Worm (Caenorhabditis elegans): ENCODE measurements around the gene dhs-6.
"Not testable (repeated sequence)": the region's sequence is repeated elsewhere in the genome, so short reads cannot be mapped to it uniquely, and the experiment has no call there.

Gene dhs-6

ce11 chrII:5633453-5633852, 14.3 kb upstream of the dhs-6 start:
- no peak for TF ChIP-seq aly-1 (tag; optimal IDR thresholded peaks at IDR 0.05)
- TF ChIP-seq hmbx-1 (tag; optimal IDR thresholded peaks at IDR 0.05), result no peak

DNA sequence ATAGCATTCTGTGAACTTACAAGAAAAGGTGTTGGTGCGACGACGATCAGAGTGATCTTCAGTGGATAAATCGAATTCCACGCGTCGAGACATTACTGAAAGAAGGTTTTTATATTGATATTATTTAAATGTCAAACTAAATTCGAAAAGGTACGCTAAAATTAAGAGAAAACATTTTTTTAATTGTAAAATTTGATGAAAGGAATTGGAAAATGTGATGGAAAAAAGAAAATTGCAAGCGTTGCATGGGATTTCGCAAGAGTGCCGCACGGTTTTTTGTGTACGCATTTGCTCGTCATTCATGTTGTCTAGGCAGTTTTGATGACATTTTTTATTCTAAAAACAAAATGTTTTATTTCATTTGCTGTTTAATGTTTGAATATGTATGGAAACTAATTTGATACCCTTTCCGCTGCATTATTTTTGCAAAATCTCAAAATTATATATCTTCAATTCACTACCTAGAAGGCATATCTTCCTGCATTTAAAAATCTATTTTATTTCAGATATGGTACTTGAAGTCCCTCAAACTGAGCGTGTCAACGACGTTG, 11.8 kb upstream of the dhs-6 start, which contains the start of the genes F59E12.6 and npl-4.1:
F59E12.6 (minus strand) TSS at position 101 of the 551 bp plus-strand sequence.
npl-4.1 (plus strand) TSS at position 501 of the 551 bp plus-strand sequence.
- TF ChIP-seq sea-1 (GFP tag; conservative IDR thresholded peaks at IDR 0.05); flt-1 (GFP tag; IDR thresholded peaks at IDR 0.05); hmg-4 (GFP tag; optimal IDR thresholded peaks at IDR 0.05): not testable (repeated sequence)

DNA sequence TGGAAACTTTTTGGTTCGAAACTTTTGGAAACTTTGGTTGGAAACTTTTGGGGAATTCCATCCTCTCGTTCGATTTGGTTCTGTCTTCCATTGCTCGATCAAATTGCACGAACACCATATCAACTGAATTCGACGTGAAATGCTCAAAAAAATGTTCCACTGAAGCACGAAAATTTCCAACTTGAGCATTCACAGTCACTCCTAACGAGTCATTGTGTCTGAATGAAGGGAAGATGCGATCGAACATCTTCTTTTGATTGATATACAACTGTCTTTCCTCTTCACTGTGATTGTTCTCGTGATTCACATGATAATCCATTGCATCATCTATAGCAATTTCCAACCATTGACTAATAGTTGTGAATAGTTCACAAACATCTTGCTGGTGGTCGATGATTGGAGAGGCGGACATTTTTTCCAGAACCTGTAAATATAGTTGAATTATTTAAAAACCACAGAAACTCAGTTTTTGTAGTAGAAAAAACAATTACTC, 9.3 kb upstream of the dhs-6 start, which contains the start of gene F59E12.15:
F59E12.15 (minus strand) TSS at position 51 of the 493 bp plus-strand sequence.
- TF ChIP-seq ceh-13 (GFP tag; optimal IDR thresholded peaks at IDR 0.05) (no peak), ama-1 (optimal IDR thresholded peaks at IDR 0.05) (no peak), hmg-4 (GFP tag; optimal IDR thresholded peaks at IDR 0.05) (no peak), F13C5.2 (tag; optimal IDR thresholded peaks at IDR 0.05) (no peak), sea-1 (GFP tag; conservative IDR thresholded peaks at IDR 0.05) (no peak), ceh-36 (tag; optimal IDR thresholded peaks at IDR 0.05) (no peak), hnd-1 (tag; optimal IDR thresholded peaks at IDR 0.05) (no peak), tra-4 (tag; optimal IDR thresholded peaks at IDR 0.05) (no peak), scrt-1 (GFP tag; IDR thresholded peaks at IDR 0.05) (no peak), pes-1 (GFP tag; IDR thresholded peaks at IDR 0.05) (no peak), tbx-11 (GFP tag; IDR thresholded peaks at IDR 0.05) (no peak)

DNA sequence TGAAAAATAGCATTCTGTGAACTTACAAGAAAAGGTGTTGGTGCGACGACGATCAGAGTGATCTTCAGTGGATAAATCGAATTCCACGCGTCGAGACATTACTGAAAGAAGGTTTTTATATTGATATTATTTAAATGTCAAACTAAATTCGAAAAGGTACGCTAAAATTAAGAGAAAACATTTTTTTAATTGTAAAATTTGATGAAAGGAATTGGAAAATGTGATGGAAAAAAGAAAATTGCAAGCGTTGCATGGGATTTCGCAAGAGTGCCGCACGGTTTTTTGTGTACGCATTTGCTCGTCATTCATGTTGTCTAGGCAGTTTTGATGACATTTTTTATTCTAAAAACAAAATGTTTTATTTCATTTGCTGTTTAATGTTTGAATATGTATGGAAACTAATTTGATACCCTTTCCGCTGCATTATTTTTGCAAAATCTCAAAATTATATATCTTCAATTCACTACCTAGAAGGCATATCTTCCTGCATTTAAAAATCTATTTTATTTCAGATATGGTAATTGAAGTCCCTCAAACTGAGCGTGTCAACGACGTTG, 3.3 kb upstream of the dhs-6 start, which contains the start of the genes eif-3.L and npl-4.2:
eif-3.L (minus strand) TSS at position 101 of the 557 bp plus-strand sequence.
npl-4.2 (plus strand) TSS at position 507 of the 557 bp plus-strand sequence.
- not testable (repeated sequence) for TF ChIP-seq hmg-4 (GFP tag; optimal IDR thresholded peaks at IDR 0.05); hnd-1 (tag; optimal IDR thresholded peaks at IDR 0.05); ets-7 (tag; optimal IDR thresholded peaks at IDR 0.05)

ce11 chrII:5607756-5608155, 11.4 kb downstream of the dhs-6 start, which contains the start of gene C17G10.7:
TSS of gene C17G10.7 (minus strand) at chrII:5607856.
- TF ChIP-seq hnd-1 (tag; optimal IDR thresholded peaks at IDR 0.05), result no peak
- TF ChIP-seq sea-1 (GFP tag; conservative IDR thresholded peaks at IDR 0.05), result no peak
- no peak for TF ChIP-seq ets-7 (tag; optimal IDR thresholded peaks at IDR 0.05)
- TF ChIP-seq hmg-4 (GFP tag; optimal IDR thresholded peaks at IDR 0.05), result no peak
- TF ChIP-seq hmbx-1 (tag; optimal IDR thresholded peaks at IDR 0.05), result no peak
- no peak for TF ChIP-seq ceh-13 (GFP tag; optimal IDR thresholded peaks at IDR 0.05)
- TF ChIP-seq tbx-11 (GFP tag; IDR thresholded peaks at IDR 0.05), result no peak

ce11 chrII:5605538-5605945, 13.6 kb downstream of the dhs-6 start:
- TF ChIP-seq pes-1 (GFP tag; IDR thresholded peaks at IDR 0.05) (no peak), tbx-37 (GFP tag; conservative IDR thresholded peaks at IDR 0.05) (no peak), sea-1 (GFP tag; conservative IDR thresholded peaks at IDR 0.05) (no peak), ceh-36 (tag; optimal IDR thresholded peaks at IDR 0.05) (no peak), ceh-13 (GFP tag; optimal IDR thresholded peaks at IDR 0.05) (no peak), tbx-11 (GFP tag; IDR thresholded peaks at IDR 0.05) (no peak), aly-1 (tag; optimal IDR thresholded peaks at IDR 0.05) (no peak), B0310.2 (tag; optimal IDR thresholded peaks at IDR 0.05) (no peak), ets-7 (tag; optimal IDR thresholded peaks at IDR 0.05) (no peak), tra-4 (tag; optimal IDR thresholded peaks at IDR 0.05) (no peak), ama-1 (optimal IDR thresholded peaks at IDR 0.05) (no peak), hmg-4 (GFP tag; optimal IDR thresholded peaks at IDR 0.05) (no peak), F13C5.2 (tag; optimal IDR thresholded peaks at IDR 0.05) (no peak), flt-1 (GFP tag; IDR thresholded peaks at IDR 0.05) (no peak), scrt-1 (GFP tag; IDR thresholded peaks at IDR 0.05) (no peak), hmbx-1 (tag; optimal IDR thresholded peaks at IDR 0.05) (no peak), hnd-1 (tag; optimal IDR thresholded peaks at IDR 0.05) (no peak)

- no peak for TF ChIP-seq flt-1 (GFP tag; IDR thresholded peaks at IDR 0.05)
- TF ChIP-seq hmg-4 (GFP tag; optimal IDR thresholded peaks at IDR 0.05), result no peak
- TF ChIP-seq scrt-1 (GFP tag; IDR thresholded peaks at IDR 0.05), result no peak
- TF ChIP-seq tra-4 (tag; optimal IDR thresholded peaks at IDR 0.05), result no peak
- TF ChIP-seq hmbx-1 (tag; optimal IDR thresholded peaks at IDR 0.05), result no peak
- no peak for TF ChIP-seq F13C5.2 (tag; optimal IDR thresholded peaks at IDR 0.05)
- TF ChIP-seq hnd-1 (tag; optimal IDR thresholded peaks at IDR 0.05), result no peak
- TF ChIP-seq ets-7 (tag; optimal IDR thresholded peaks at IDR 0.05), result no peak
- TF ChIP-seq ceh-13 (GFP tag; optimal IDR thresholded peaks at IDR 0.05), result no peak
- TF ChIP-seq tbx-11 (GFP tag; IDR thresholded peaks at IDR 0.05), result no peak
- no peak for TF ChIP-seq ama-1 (optimal IDR thresholded peaks at IDR 0.05)
- TF ChIP-seq aly-1 (tag; optimal IDR thresholded peaks at IDR 0.05), result no peak
- no peak for TF ChIP-seq B0310.2 (tag; optimal IDR thresholded peaks at IDR 0.05)
- TF ChIP-seq pes-1 (GFP tag; IDR thresholded peaks at IDR 0.05), result no peak
- no peak for TF ChIP-seq ceh-36 (tag; optimal IDR thresholded peaks at IDR 0.05)
- TF ChIP-seq sea-1 (GFP tag; conservative IDR thresholded peaks at IDR 0.05), result no peak
- TF ChIP-seq tbx-37 (GFP tag; conservative IDR thresholded peaks at IDR 0.05), result no peak
These were observed 14.7 kb downstream of the dhs-6 start for ce11 chrII:5604441-5604840.

- TF ChIP-seq tbx-11 (GFP tag; IDR thresholded peaks at IDR 0.05) (no peak), tra-4 (tag; optimal IDR thresholded peaks at IDR 0.05) (no peak), hmg-4 (GFP tag; optimal IDR thresholded peaks at IDR 0.05) (no peak), hnd-1 (tag; optimal IDR thresholded peaks at IDR 0.05) (no peak), ama-1 (optimal IDR thresholded peaks at IDR 0.05) (no peak), B0310.2 (tag; optimal IDR thresholded peaks at IDR 0.05) (no peak), scrt-1 (GFP tag; IDR thresholded peaks at IDR 0.05) (no peak), hmbx-1 (tag; optimal IDR thresholded peaks at IDR 0.05) (no peak), ceh-13 (GFP tag; optimal IDR thresholded peaks at IDR 0.05) (no peak), aly-1 (tag; optimal IDR thresholded peaks at IDR 0.05) (no peak), flt-1 (GFP tag; IDR thresholded peaks at IDR 0.05) (no peak), ets-7 (tag; optimal IDR thresholded peaks at IDR 0.05) (no peak), ceh-36 (tag; optimal IDR thresholded peaks at IDR 0.05) (no peak), F13C5.2 (tag; optimal IDR thresholded peaks at IDR 0.05) (no peak), pes-1 (GFP tag; IDR thresholded peaks at IDR 0.05) (no peak), sea-1 (GFP tag; conservative IDR thresholded peaks at IDR 0.05) (no peak), tbx-37 (GFP tag; conservative IDR thresholded peaks at IDR 0.05) (no peak)
These were observed 15.9 kb downstream of the dhs-6 start, which contains the start of gene C17G10.6 for ce11 chrII:5603194-5603593. TSS of gene C17G10.6 (minus strand) at chrII:5603294.
